Fruit fly (Drosophila melanogaster) S2 (cell line): ENCODE measurements around the gene Sec23.

ENCODE experiments used
- CG8478 ChIP-seq: fragments of >200 bp; optimal IDR thresholded peaks from 2 replicates; lab custom pipeline; 2018
- CTCF ChIP-seq, 2 experiments: fragments of >200 bp; optimal IDR thresholded peaks; 2 replicates each; lab custom pipeline; 2018

DNA sequence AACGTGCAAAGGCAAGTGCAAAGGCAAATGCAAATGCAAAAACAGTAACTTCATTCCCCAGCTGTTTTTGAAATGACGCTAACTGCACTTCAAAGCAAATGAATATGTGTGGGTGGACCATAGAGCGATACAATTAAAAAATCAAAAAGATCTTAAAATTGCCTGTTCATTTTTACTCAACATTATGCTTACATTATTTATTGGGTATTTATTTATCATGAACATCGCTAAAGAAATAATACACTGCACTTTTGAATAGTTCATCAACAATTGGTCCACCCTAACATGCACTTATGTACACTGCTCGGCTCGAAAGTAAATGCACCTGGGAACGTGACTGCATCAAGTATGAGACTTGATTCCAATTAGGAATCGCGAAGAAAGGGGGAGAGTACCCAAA lies 45.6 kb downstream of the Sec23 start:
- TF ChIP-seq CTCF (optimal IDR thresholded peaks at IDR 0.05; lab: Kevin White, UChicago): no peak
- TF ChIP-seq CG8478: no peak
